Worm (Caenorhabditis elegans) whole organism, mixed stage, embryonic: ENCODE results near the gene F10E9.4.

Experiments
- M03D4.4 ChIP-seq: sonication (generic microtip); optimal IDR thresholded peaks from 2 replicates; lab custom pipeline; 2017; ENCODE audit warnings: mild to moderate bottlenecking, missing genetic modification characterization, missing compliant biosample characterization
- ceh-39 ChIP-seq: fragments of 150-350 bp; optimal IDR thresholded peaks from 2 replicates; lab custom pipeline; 2014; ENCODE audit warnings: missing biosample characterization, missing genetic modification characterization
- ceh-43 ChIP-seq: fragments of 200-800 bp; sonication (Bioruptor generic); optimal IDR thresholded peaks from 2 replicates; lab custom pipeline; 2018; ENCODE audit warnings: mild to moderate bottlenecking, missing genetic modification characterization, moderate library complexity, missing compliant biosample characterization
- ceh-83 ChIP-seq: fragments of 200-800 bp; sonication (Bioruptor generic); optimal IDR thresholded peaks from 2 replicates; lab custom pipeline; 2018; ENCODE audit warnings: mild to moderate bottlenecking, missing genetic modification characterization, missing compliant biosample characterization
- ces-1 ChIP-seq: fragments of 150-350 bp; optimal IDR thresholded peaks from 2 replicates; lab custom pipeline; 2014; ENCODE audit warnings: missing biosample characterization, missing genetic modification reagents, missing genetic modification characterization
- cnd-1 ChIP-seq: fragments of 200-800 bp; sonication (Bioruptor generic); optimal IDR thresholded peaks from 2 replicates; lab custom pipeline; 2018; ENCODE audit warnings: mild to moderate bottlenecking, missing genetic modification characterization, missing compliant biosample characterization
- drap-1 ChIP-seq: fragments of 200-800 bp; sonication (Bioruptor generic); optimal IDR thresholded peaks from 3 replicates; lab custom pipeline; 2018; ENCODE audit warnings: mild to moderate bottlenecking, missing genetic modification characterization, missing compliant biosample characterization
- elt-3 ChIP-seq: fragments of 150-350 bp; optimal IDR thresholded peaks from 2 replicates; lab custom pipeline; 2014; ENCODE audit warnings: missing biosample characterization, missing genetic modification characterization
- flh-1 ChIP-seq: fragments of 200-800 bp; sonication (Bioruptor generic); optimal IDR thresholded peaks from 2 replicates; lab custom pipeline; 2018; ENCODE audit warnings: mild to moderate bottlenecking, missing genetic modification characterization, moderate library complexity, missing compliant biosample characterization
- ham-2 ChIP-seq: fragments of 200-800 bp; sonication (Bioruptor generic); optimal IDR thresholded peaks from 2 replicates; lab custom pipeline; 2018; ENCODE audit warnings: mild to moderate bottlenecking, missing genetic modification characterization, missing compliant biosample characterization
- hlh-1 ChIP-seq: fragments of 150-350 bp; optimal IDR thresholded peaks from 2 replicates; lab custom pipeline; 2014; ENCODE audit warnings: missing biosample characterization, missing genetic modification reagents, missing genetic modification characterization
- lin-13 ChIP-seq: fragments of 150-350 bp; optimal IDR thresholded peaks from 2 replicates; lab custom pipeline; 2014; ENCODE audit warnings: missing biosample characterization, missing genetic modification characterization
- lin-32 ChIP-seq: fragments of 200-800 bp; sonication (Bioruptor generic); optimal IDR thresholded peaks from 2 replicates; lab custom pipeline; 2018; ENCODE audit warnings: mild to moderate bottlenecking, missing genetic modification characterization, missing compliant biosample characterization
- lsy-2 ChIP-seq: fragments of 150-350 bp; optimal IDR thresholded peaks from 2 replicates; lab custom pipeline; 2014; ENCODE audit warnings: missing biosample characterization, missing genetic modification characterization
- mab-5 ChIP-seq: fragments of 150-350 bp; optimal IDR thresholded peaks from 2 replicates; lab custom pipeline; 2014; ENCODE audit warnings: missing biosample characterization, missing genetic modification characterization
- mep-1 ChIP-seq: fragments of 150-350 bp; optimal IDR thresholded peaks from 2 replicates; lab custom pipeline; 2017; ENCODE audit warnings: missing biosample characterization, missing genetic modification reagents, missing genetic modification characterization, inconsistent platforms
- mls-2 ChIP-seq: sonication (generic microtip); optimal IDR thresholded peaks from 2 replicates; lab custom pipeline; 2016; ENCODE audit warnings: mild to moderate bottlenecking, missing genetic modification characterization, moderate library complexity, missing compliant biosample characterization
- nhr-12 ChIP-seq: fragments of 150-350 bp; optimal IDR thresholded peaks from 2 replicates; lab custom pipeline; 2014; ENCODE audit warnings: missing biosample characterization, missing genetic modification characterization
- nhr-237 ChIP-seq: fragments of 150-350 bp; optimal IDR thresholded peaks from 2 replicates; lab custom pipeline; 2014; ENCODE audit warnings: missing biosample characterization, missing genetic modification characterization
- nhr-28 ChIP-seq: fragments of 150-350 bp; optimal IDR thresholded peaks from 2 replicates; lab custom pipeline; 2014; ENCODE audit warnings: missing biosample characterization, missing genetic modification characterization
- nhr-76 ChIP-seq: sonication (generic microtip); optimal IDR thresholded peaks from 2 replicates; lab custom pipeline; 2017; ENCODE audit warnings: missing biosample characterization, missing genetic modification characterization
- pha-4 ChIP-seq: fragments of 150-350 bp; optimal IDR thresholded peaks from 2 replicates; lab custom pipeline; 2018; ENCODE audit warnings: missing biosample characterization, missing genetic modification reagents, missing genetic modification characterization
- sem-2 ChIP-seq: fragments of 200-800 bp; sonication (Bioruptor generic); optimal IDR thresholded peaks from 2 replicates; lab custom pipeline; 2018; ENCODE audit warnings: mild to moderate bottlenecking, missing genetic modification characterization, missing compliant biosample characterization
- snpc-4 ChIP-seq: fragments of 150-350 bp; optimal IDR thresholded peaks from 2 replicates; lab custom pipeline; 2014; ENCODE audit warnings: missing biosample characterization, missing genetic modification characterization
- sptf-1 ChIP-seq: sonication (generic microtip); optimal IDR thresholded peaks from 2 replicates; lab custom pipeline; 2017; ENCODE audit warnings: mild to moderate bottlenecking, missing genetic modification characterization, moderate library complexity, missing compliant biosample characterization
- tbx-8 ChIP-seq: fragments of 200-800 bp; sonication (Bioruptor generic); optimal IDR thresholded peaks from 2 replicates; lab custom pipeline; 2018; ENCODE audit warnings: mild to moderate bottlenecking, missing genetic modification characterization, moderate library complexity, missing compliant biosample characterization
- unc-120 ChIP-seq: sonication (generic microtip); optimal IDR thresholded peaks from 2 replicates; lab custom pipeline; 2017; ENCODE audit warnings: missing genetic modification characterization, missing compliant biosample characterization; ENCODE audit not compliant: poor library complexity, severe bottlenecking
- unc-39 ChIP-seq: fragments of 150-350 bp; optimal IDR thresholded peaks from 2 replicates; lab custom pipeline; 2014; ENCODE audit warnings: missing biosample characterization, missing genetic modification characterization
- unc-62 ChIP-seq: fragments of 150-350 bp; optimal IDR thresholded peaks from 2 replicates; lab custom pipeline; 2014; ENCODE audit warnings: missing biosample characterization, missing genetic modification reagents, missing genetic modification characterization
- zip-8 ChIP-seq: fragments of 150-350 bp; optimal IDR thresholded peaks from 2 replicates; lab custom pipeline; 2014; ENCODE audit warnings: missing biosample characterization, missing genetic modification characterization
- ztf-11 ChIP-seq: fragments of 150-350 bp; optimal IDR thresholded peaks from 2 replicates; lab custom pipeline; 2014; ENCODE audit warnings: missing biosample characterization, missing genetic modification characterization

F10E9.4 gene

ce11 chrIII:8322645-8323213, 14.4 kb downstream of the F10E9.4 start, which contains the start of gene F10E9.1:
F10E9.1 (plus strand) TSS chrIII:8323163.
- TF ChIP-seq hlh-1, result no peak
- TF ChIP-seq lsy-2 (tag; lab: Kevin White, UChicago), result no peak
- TF ChIP-seq ces-1 (GFP tag; lab: Kevin White, UChicago), result no peak
- TF ChIP-seq zip-8 (tag; lab: Kevin White, UChicago), result no peak
- no peak for TF ChIP-seq sptf-1 (tag; lab: Kevin White, UChicago)
- TF ChIP-seq M03D4.4 (tag; lab: Kevin White, UChicago), result no peak
- TF ChIP-seq drap-1 (GFP tag; lab: Kevin White, UChicago), result no peak
- TF ChIP-seq unc-39 (tag; lab: Kevin White, UChicago), result no peak
- TF ChIP-seq tbx-8 (GFP tag; lab: Kevin White, UChicago), result no peak
- no peak for TF ChIP-seq snpc-4 (tag; lab: Kevin White, UChicago)
- no peak for TF ChIP-seq nhr-76
- no peak for TF ChIP-seq lin-32 (GFP tag; lab: Kevin White, UChicago)
- no peak for TF ChIP-seq ztf-11 (tag; lab: Kevin White, UChicago)
- TF ChIP-seq unc-120, result no peak
- TF ChIP-seq, all 35 proteins: peak for 0

DNA sequence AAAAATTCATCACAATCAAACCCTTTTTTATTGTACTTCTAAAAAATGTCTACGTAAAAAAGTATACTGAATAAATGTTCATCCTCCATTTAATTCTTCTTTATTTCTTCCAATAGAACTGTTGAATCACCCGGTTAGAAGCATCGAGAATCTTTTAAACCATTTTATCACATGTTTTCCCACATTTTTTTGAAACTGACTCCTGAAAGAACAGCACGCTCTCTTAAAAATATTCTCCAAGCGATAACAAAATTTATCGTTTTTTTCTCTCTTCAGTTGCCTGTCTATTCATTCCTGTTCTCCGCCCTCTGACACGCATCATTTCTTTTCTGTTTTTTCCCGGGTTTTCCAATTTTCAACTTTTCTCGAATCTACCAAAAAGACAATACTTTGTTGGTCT, 16.1 kb downstream of the F10E9.4 start, which contains the start of gene F10E9.12:
F10E9.12 (plus strand) TSS at position 131 of the 400 bp plus-strand sequence.
- TF ChIP-seq sem-2 (no peak), M03D4.4 (tag; lab: Kevin White, UChicago) (no peak), elt-3 (no peak), nhr-12 (tag; lab: Kevin White, UChicago) (no peak), nhr-76 (no peak), ceh-43 (GFP tag; lab: Kevin White, UChicago) (no peak), ceh-39 (tag; lab: Kevin White, UChicago) (no peak), nhr-28 (tag; lab: Kevin White, UChicago) (no peak), ztf-11 (tag; lab: Kevin White, UChicago) (no peak), mls-2 (tag; lab: Kevin White, UChicago) (no peak), hlh-1 (no peak), cnd-1 (tag; lab: Kevin White, UChicago) (no peak), ceh-83 (GFP tag; lab: Kevin White, UChicago) (no peak), lin-13 (tag; lab: Kevin White, UChicago) (no peak), mab-5 (tag; lab: Kevin White, UChicago) (no peak), drap-1 (GFP tag; lab: Kevin White, UChicago) (no peak), unc-39 (tag; lab: Kevin White, UChicago) (no peak), unc-62 (no peak), lin-32 (GFP tag; lab: Kevin White, UChicago) (no peak)

- TF ChIP-seq ceh-43 (GFP tag; lab: Kevin White, UChicago) (no peak), ces-1 (GFP tag; lab: Kevin White, UChicago) (no peak), ztf-11 (tag; lab: Kevin White, UChicago) (no peak), lin-13 (tag; lab: Kevin White, UChicago) (no peak), elt-3 (no peak), nhr-12 (tag; lab: Kevin White, UChicago) (no peak), ham-2 (GFP tag; lab: Kevin White, UChicago) (no peak), nhr-28 (tag; lab: Kevin White, UChicago) (no peak), sem-2 (no peak), mep-1 (no peak), lsy-2 (tag; lab: Kevin White, UChicago) (no peak), pha-4 (tag; lab: Kevin White, UChicago) (no peak), tbx-8 (GFP tag; lab: Kevin White, UChicago) (no peak), ceh-83 (GFP tag; lab: Kevin White, UChicago) (no peak), nhr-237 (no peak)
These were observed 17.5 kb downstream of the F10E9.4 start, which contains the start of gene ZC262.13 for ce11 chrIII:8325574-8326513. ZC262.13 (plus strand) TSS chrIII:8326214.

- TF ChIP-seq nhr-76, result no peak
- TF ChIP-seq snpc-4 (tag; lab: Kevin White, UChicago), result no peak
- TF ChIP-seq tbx-8 (GFP tag; lab: Kevin White, UChicago), result no peak
- TF ChIP-seq hlh-1, result no peak
- TF ChIP-seq sptf-1 (tag; lab: Kevin White, UChicago), result no peak
- no peak for TF ChIP-seq ham-2 (GFP tag; lab: Kevin White, UChicago)
- no peak for TF ChIP-seq flh-1 (GFP tag; lab: Kevin White, UChicago)
These were observed 22.9 kb downstream of the F10E9.4 start, which contains the start of gene iglr-2 for ce11 chrIII:8331211-8331610. iglr-2 (minus strand) TSS chrIII:8331311.
